Fruit fly (Drosophila melanogaster) whole organism, pupa: ENCODE results near the gene ScpX.

Source experiments
- CG4496 ChIP-seq: fragments of 200-800 bp; sonication (Bioruptor generic); IDR thresholded peaks from 3 replicates; pipeline ENCODE4 v1.3.6; 2022; ENCODE audit warnings: missing biosample characterization, missing genetic modification characterization
- D1 ChIP-seq: fragments of 200-800 bp; sonication (Bioruptor generic); optimal IDR thresholded peaks from 2 replicates; lab custom pipeline; 2018; ENCODE audit warnings: missing biosample characterization, mild to moderate bottlenecking, missing genetic modification characterization, moderate library complexity
- Snoo ChIP-seq: fragments of 200-800 bp; sonication (Bioruptor generic); optimal IDR thresholded peaks from 3 replicates; lab custom pipeline; 2017; ENCODE audit warnings: missing biosample characterization, mild to moderate bottlenecking, missing genetic modification characterization, inconsistent platforms

DNA sequence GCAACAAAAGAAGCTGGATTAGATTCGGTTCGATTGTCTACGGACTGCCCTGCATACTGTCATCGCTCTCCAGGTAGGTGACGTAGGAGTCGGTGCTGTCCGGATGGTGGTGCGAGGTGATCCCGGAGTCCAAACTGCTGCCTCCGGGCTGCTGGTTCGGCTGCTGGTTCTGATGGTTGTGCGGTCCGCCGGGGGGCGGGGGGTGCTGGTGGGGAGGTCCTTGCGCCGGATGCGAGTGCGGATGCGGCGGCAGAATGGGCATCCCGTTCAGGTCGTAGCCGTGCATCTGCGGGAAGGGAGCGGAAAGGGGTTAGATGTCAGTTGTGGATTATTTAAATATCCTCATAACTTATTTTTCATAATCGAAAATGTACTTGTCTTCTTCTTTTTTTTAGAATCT is 29.9 kb downstream of the ScpX start:
- TF ChIP-seq D1, result no peak
- TF ChIP-seq Snoo (tag; lab: Kevin White, UChicago), result no peak
- no peak for TF ChIP-seq CG4496 (GFP tag; lab: Robert Waterston, UW)
